Fruit fly (Drosophila melanogaster) whole organism, embryonic: ENCODE data around the gene SkpE.

ENCODE experiments used
- CG10267 ChIP-seq: fragments of 200-800 bp; sonication (Bioruptor generic); optimal IDR thresholded peaks from 2 replicates; lab custom pipeline; 2018; ENCODE audit warnings: missing biosample characterization, mild to moderate bottlenecking, missing genetic modification characterization, moderate library complexity
- CG10462 ChIP-seq: fragments of 200-800 bp; sonication (Bioruptor generic); optimal IDR thresholded peaks from 2 replicates; lab custom pipeline; 2016; ENCODE audit warnings: missing biosample characterization, missing genetic modification characterization
- CG10654 ChIP-seq: fragments of 200-800 bp; sonication (Bioruptor generic); optimal IDR thresholded peaks from 2 replicates; lab custom pipeline; 2016; ENCODE audit warnings: missing biosample characterization, missing genetic modification characterization
- CG12391 ChIP-seq: fragments of 200-800 bp; sonication (Bioruptor generic); optimal IDR thresholded peaks from 3 replicates; lab custom pipeline; 2018; ENCODE audit warnings: missing biosample characterization, mild to moderate bottlenecking, missing genetic modification characterization, moderate library complexity
- CG13775 ChIP-seq: fragments of 200-800 bp; sonication (Bioruptor generic); optimal IDR thresholded peaks from 3 replicates; lab custom pipeline; 2017; ENCODE audit warnings: missing biosample characterization, mild to moderate bottlenecking, missing genetic modification characterization
- CG14014 ChIP-seq: fragments of 200-800 bp; sonication (Bioruptor generic); IDR thresholded peaks from 2 replicates; pipeline ENCODE4 v1.3.6; 2022; ENCODE audit warnings: missing biosample characterization, missing genetic modification characterization
- CG15514 ChIP-seq: fragments of 200-800 bp; sonication (Bioruptor generic); optimal IDR thresholded peaks from 3 replicates; lab custom pipeline; 2017; ENCODE audit warnings: missing biosample characterization, missing genetic modification characterization, mild to moderate bottlenecking, moderate library complexity, missing genetic modification reagents
- CG1602 ChIP-seq: fragments of 200-800 bp; sonication (Bioruptor generic); optimal IDR thresholded peaks from 3 replicates; lab custom pipeline; 2016; ENCODE audit warnings: missing biosample characterization, missing genetic modification characterization
- CG17361 ChIP-seq: fragments of 200-800 bp; sonication (Bioruptor generic); IDR thresholded peaks from 3 replicates; pipeline ENCODE4 v1.3.6; 2022; ENCODE audit warnings: missing biosample characterization, missing genetic modification characterization
- CG18764 ChIP-seq: fragments of 200-800 bp; sonication (Bioruptor generic); optimal IDR thresholded peaks from 3 replicates; lab custom pipeline; 2016; ENCODE audit warnings: missing biosample characterization, missing genetic modification characterization
- CG2116 ChIP-seq: fragments of 200-800 bp; sonication (Bioruptor generic); optimal IDR thresholded peaks from 3 replicates; lab custom pipeline; 2018; ENCODE audit warnings: missing biosample characterization, mild to moderate bottlenecking, missing genetic modification characterization
- CG2875 ChIP-seq: fragments of 200-800 bp; sonication (Bioruptor generic); optimal IDR thresholded peaks from 2 replicates; lab custom pipeline; 2017; ENCODE audit warnings: missing biosample characterization, mild to moderate bottlenecking, missing genetic modification characterization, missing genetic modification reagents
- CG30431 ChIP-seq: fragments of 200-800 bp; sonication (Bioruptor generic); optimal IDR thresholded peaks from 2 replicates; lab custom pipeline; 2017; ENCODE audit warnings: missing biosample characterization, missing genetic modification characterization
- CG32767 ChIP-seq: fragments of 200-800 bp; sonication (Bioruptor generic); IDR thresholded peaks from 2 replicates; pipeline ENCODE4 v1.3.6; 2022; ENCODE audit warnings: missing biosample characterization, missing genetic modification characterization
- CG34376 ChIP-seq: fragments of 200-800 bp; sonication (Bioruptor generic); optimal IDR thresholded peaks from 2 replicates; lab custom pipeline; 2018; ENCODE audit warnings: missing biosample characterization, mild to moderate bottlenecking, missing genetic modification characterization
- CG4360 ChIP-seq: fragments of 200-800 bp; sonication (Bioruptor generic); IDR thresholded peaks from 2 replicates; pipeline ENCODE4 v1.3.6; 2022; ENCODE audit warnings: missing biosample characterization, missing genetic modification characterization
- CG4707 ChIP-seq: fragments of 200-800 bp; sonication (Bioruptor generic); optimal IDR thresholded peaks from 2 replicates; lab custom pipeline; 2018; ENCODE audit warnings: missing biosample characterization, mild to moderate bottlenecking, missing genetic modification characterization, moderate library complexity
- CG7745 ChIP-seq: fragments of 200-800 bp; sonication (Bioruptor generic); optimal IDR thresholded peaks from 2 replicates; lab custom pipeline; 2018; ENCODE audit warnings: missing biosample characterization, mild to moderate bottlenecking, missing genetic modification characterization, moderate library complexity
- CG8388 ChIP-seq: fragments of 200-800 bp; sonication (Bioruptor generic); optimal IDR thresholded peaks from 2 replicates; lab custom pipeline; 2019; ENCODE audit warnings: missing biosample characterization, mild to moderate bottlenecking, missing genetic modification characterization, moderate library complexity
- CG9727 ChIP-seq: fragments of 200-800 bp; sonication (Bioruptor generic); optimal IDR thresholded peaks from 3 replicates; lab custom pipeline; 2017; ENCODE audit warnings: missing biosample characterization, mild to moderate bottlenecking, missing genetic modification characterization
- D ChIP-seq, 2 experiments: fragments of 200-800 bp in 1 of 2; fragments of >200 bp in 1 of 2; sonication (Bioruptor generic) in 1 of 2; optimal IDR thresholded peaks; 2 replicates in 1 of 2; 3 replicates in 1 of 2; lab custom pipeline; 2017; ENCODE audit warnings: mild to moderate bottlenecking in 1 of 2, missing biosample characterization in 1 of 2, missing genetic modification characterization in 1 of 2, missing genetic modification reagents in 1 of 2
- Hr51 ChIP-seq, 2 experiments: fragments of 200-800 bp; sonication (Bioruptor generic); optimal IDR thresholded peaks; 2 replicates in 1 of 2; 3 replicates in 1 of 2; lab custom pipeline; 2016 to 2018; ENCODE audit warnings: missing biosample characterization in 2 of 2, missing genetic modification characterization in 2 of 2, mild to moderate bottlenecking in 1 of 2, moderate library complexity in 1 of 2
- Lhr ChIP-seq: fragments of 200-800 bp; sonication (Bioruptor generic); optimal IDR thresholded peaks from 3 replicates; lab custom pipeline; 2017; ENCODE audit warnings: mild to moderate bottlenecking, missing biosample characterization, missing genetic modification reagents, missing genetic modification characterization
- Lpt ChIP-seq: fragments of >200 bp; optimal IDR thresholded peaks from 2 replicates; lab custom pipeline; 2018; ENCODE audit warnings: missing biosample characterization, missing genetic modification characterization
- Mad ChIP-seq: fragments of 200-800 bp; sonication (Bioruptor generic); optimal IDR thresholded peaks from 2 replicates; lab custom pipeline; 2016; ENCODE audit warnings: missing biosample characterization, missing genetic modification characterization
- Med ChIP-seq: fragments of 200-800 bp; sonication (Bioruptor generic); peaks from one replicate; lab custom pipeline; 2016; ENCODE audit warnings: missing biosample characterization, missing genetic modification characterization, mild to moderate bottlenecking, inconsistent platforms, moderate library complexity
- Rfx ChIP-seq: fragments of 200-800 bp; sonication (Bioruptor generic); IDR thresholded peaks from 2 replicates; pipeline ENCODE4 v1.3.6; 2022; ENCODE audit warnings: missing biosample characterization, missing genetic modification characterization
- Six4 ChIP-seq: fragments of 200-800 bp; sonication (Bioruptor generic); optimal IDR thresholded peaks from 2 replicates; lab custom pipeline; 2016; ENCODE audit warnings: missing biosample characterization, missing genetic modification characterization
- Sry-δ ChIP-seq: fragments of 200-800 bp; sonication (Bioruptor generic); optimal IDR thresholded peaks from 2 replicates; lab custom pipeline; 2016; ENCODE audit warnings: missing biosample characterization, missing genetic modification characterization
- Ssrp ChIP-seq: fragments of 200-800 bp; sonication (Bioruptor generic); optimal IDR thresholded peaks from 2 replicates; lab custom pipeline; 2018; ENCODE audit warnings: missing biosample characterization, mild to moderate bottlenecking, missing genetic modification characterization, moderate library complexity
- YL-1 ChIP-seq: fragments of 200-800 bp; sonication (Bioruptor generic); optimal IDR thresholded peaks from 3 replicates; lab custom pipeline; 2017; ENCODE audit warnings: missing biosample characterization, mild to moderate bottlenecking, missing genetic modification characterization
- ac ChIP-seq: fragments of 200-800 bp; sonication (Bioruptor generic); optimal IDR thresholded peaks from 3 replicates; lab custom pipeline; 2017; ENCODE audit warnings: missing biosample characterization, mild to moderate bottlenecking, missing genetic modification characterization
- chinmo ChIP-seq: fragments of 200-800 bp; sonication (Bioruptor generic); IDR thresholded peaks from 4 replicates; pipeline ENCODE4 v1.3.6; 2022; ENCODE audit warnings: missing biosample characterization, missing genetic modification characterization; ENCODE audit not compliant: partially characterized antibody
- disco-r ChIP-seq: fragments of 200-800 bp; sonication (Bioruptor generic); optimal IDR thresholded peaks from 2 replicates; lab custom pipeline; 2016; ENCODE audit warnings: missing biosample characterization, missing genetic modification characterization
- dm ChIP-seq: fragments of 200-800 bp; sonication (Bioruptor generic); optimal IDR thresholded peaks from 3 replicates; lab custom pipeline; 2016; ENCODE audit warnings: missing biosample characterization, missing genetic modification characterization
- fd102C ChIP-seq: fragments of 200-800 bp; sonication (Bioruptor generic); optimal IDR thresholded peaks from 2 replicates; lab custom pipeline; 2018; ENCODE audit warnings: missing biosample characterization, mild to moderate bottlenecking, missing genetic modification characterization, moderate library complexity
- fd96Cb ChIP-seq: fragments of 200-800 bp; sonication (Bioruptor generic); optimal IDR thresholded peaks from 2 replicates; lab custom pipeline; 2018; ENCODE audit warnings: missing biosample characterization, mild to moderate bottlenecking, missing genetic modification characterization, moderate library complexity
- grn ChIP-seq: fragments of 200-800 bp; sonication (Bioruptor generic); optimal IDR thresholded peaks from 3 replicates; lab custom pipeline; 2017; ENCODE audit warnings: missing biosample characterization, missing genetic modification characterization
- ind ChIP-seq: fragments of 200-800 bp; sonication (Bioruptor generic); optimal IDR thresholded peaks from 3 replicates; lab custom pipeline; 2016; ENCODE audit warnings: missing biosample characterization, missing genetic modification characterization
- jigr1 ChIP-seq: fragments of 200-800 bp; sonication (Bioruptor generic); IDR thresholded peaks from 3 replicates; pipeline ENCODE4 v1.3.6; 2022; ENCODE audit warnings: missing biosample characterization, missing genetic modification characterization
- kah ChIP-seq: fragments of 200-800 bp; sonication (Bioruptor generic); optimal IDR thresholded peaks from 2 replicates; lab custom pipeline; 2018; ENCODE audit warnings: missing biosample characterization, mild to moderate bottlenecking, missing genetic modification characterization
- org-1 ChIP-seq: fragments of 200-800 bp; sonication (Bioruptor generic); optimal IDR thresholded peaks from 2 replicates; lab custom pipeline; 2017; ENCODE audit warnings: missing biosample characterization, missing genetic modification characterization
- p53 ChIP-seq: fragments of 200-800 bp; sonication (Bioruptor generic); optimal IDR thresholded peaks from 2 replicates; lab custom pipeline; 2016; ENCODE audit warnings: missing biosample characterization, missing genetic modification characterization
- sna ChIP-seq: fragments of 200-800 bp; sonication (Bioruptor generic); IDR thresholded peaks from 2 replicates; pipeline ENCODE4 v1.3.6; 2022; ENCODE audit warnings: missing biosample characterization, missing genetic modification characterization; ENCODE audit not compliant: partially characterized antibody
- so ChIP-seq: fragments of 200-800 bp; sonication (Bioruptor generic); IDR thresholded peaks from 3 replicates; pipeline ENCODE4 v1.3.6; 2022; ENCODE audit warnings: missing biosample characterization, missing genetic modification characterization
- vvl ChIP-seq: fragments of 200-800 bp; sonication (Bioruptor generic); IDR thresholded peaks from 2 replicates; pipeline ENCODE4 v1.3.6; 2022; ENCODE audit warnings: missing biosample characterization, missing genetic modification characterization
- zfh1 ChIP-seq: fragments of 200-800 bp; sonication (Bioruptor generic); IDR thresholded peaks from 3 replicates; pipeline ENCODE4 v1.3.6; 2022; ENCODE audit warnings: missing biosample characterization, missing genetic modification characterization

The SkpE gene

dm6 chrX:19842397-19843261 lies 18.7 kb upstream of the SkpE start (continued):
- TF ChIP-seq D (optimal IDR thresholded peaks at IDR 0.05; lab: Kevin White, UChicago) (peak; percentile 69), D (GFP tag; optimal IDR thresholded peaks at IDR 0.05; lab: Kevin White, UChicago) (no peak), vvl (GFP tag; lab: Robert Waterston, UW) (no peak), Rfx (no peak), Sry-δ (GFP tag; lab: Kevin White, UChicago) (no peak), CG7745 (tag; lab: Kevin White, UChicago) (no peak), CG4360 (GFP tag; lab: Robert Waterston, UW) (no peak), grn (GFP tag; lab: Kevin White, UChicago) (peak; percentile 70), CG10267 (tag; lab: Kevin White, UChicago) (peak; percentile 29), Lpt (peak; percentile 69), CG12391 (tag; lab: Kevin White, UChicago) (peak; percentile 10), jigr1 (no peak), CG15514 (GFP tag; lab: Kevin White, UChicago) (no peak), CG34376 (GFP tag; lab: Kevin White, UChicago) (no peak), chinmo (no peak), CG13775 (GFP tag; lab: Kevin White, UChicago) (peak; percentile 22), Ssrp (tag; lab: Kevin White, UChicago) (peak; percentile 3), Six4 (GFP tag; lab: Kevin White, UChicago) (peak; percentile 32), fd96Cb (tag; lab: Kevin White, UChicago) (peak; percentile 24)
- TF ChIP-seq, all 482 proteins: peak for 50

- TF ChIP-seq CG18764 (no peak), kah (no peak), CG14014 (GFP tag; lab: Robert Waterston, UW) (no peak), org-1 (no peak), sna (no peak), CG10654 (GFP tag; lab: Kevin White, UChicago) (no peak), jigr1 (no peak)
Observed at dm6 chrX:19840341-19840740, 16.5 kb upstream of the SkpE start.

dm6 chrX:19839067-19839466 lies 15.2 kb upstream of the SkpE start:
- TF ChIP-seq Hr51 (GFP tag; optimal IDR thresholded peaks at IDR 0.05; lab: Kevin White, UChicago) (no peak), YL-1 (GFP tag; lab: Kevin White, UChicago) (no peak), vvl (GFP tag; lab: Robert Waterston, UW) (0 out of 2 replicates have a peak, but pooled peaks have one; percentile 18), CG32767 (GFP tag; lab: Robert Waterston, UW) (no peak), so (GFP tag; lab: Robert Waterston, UW) (no peak), dm (GFP tag; lab: Kevin White, UChicago) (no peak), CG4707 (GFP tag; lab: Kevin White, UChicago) (no peak), CG9727 (GFP tag; lab: Kevin White, UChicago) (peak; percentile 59), ac (GFP tag; lab: Kevin White, UChicago) (peak; percentile 27), Mad (GFP tag; lab: Kevin White, UChicago) (no peak), fd102C (GFP tag; lab: Kevin White, UChicago) (no peak), ind (GFP tag; lab: Kevin White, UChicago) (no peak), Med (GFP tag; lab: Kevin White, UChicago) (peak; percentile 67), CG2116 (no peak), CG2875 (GFP tag; lab: Kevin White, UChicago) (peak; percentile 55), disco-r (GFP tag; lab: Kevin White, UChicago) (no peak), Lhr (GFP tag; lab: Kevin White, UChicago) (no peak), CG17361 (GFP tag; lab: Robert Waterston, UW) (no peak), CG8388 (GFP tag; lab: Kevin White, UChicago) (no peak), CG1602 (no peak), CG10462 (GFP tag; lab: Kevin White, UChicago) (no peak), CG30431 (GFP tag; lab: Kevin White, UChicago) (no peak), p53 (GFP tag; lab: Kevin White, UChicago) (no peak), zfh1 (GFP tag; lab: Robert Waterston, UW) (no peak)
